Worm (Caenorhabditis elegans) whole organism, early embryonic: ENCODE results near the gene C50B8.6.

Experiments used
- B0310.2 ChIP-seq: sonication (generic microtip); optimal IDR thresholded peaks from 2 replicates; lab custom pipeline; 2016; ENCODE audit warnings: mild to moderate bottlenecking, missing genetic modification characterization, missing compliant biosample characterization
- F13C5.2 ChIP-seq: sonication (generic microtip); optimal IDR thresholded peaks from 2 replicates; lab custom pipeline; 2017; ENCODE audit warnings: mild to moderate bottlenecking, missing genetic modification characterization, inconsistent platforms, missing compliant biosample characterization
- aly-1 ChIP-seq: sonication (generic microtip); optimal IDR thresholded peaks from 2 replicates; lab custom pipeline; 2016; ENCODE audit warnings: missing genetic modification characterization, missing compliant biosample characterization
- ama-1 ChIP-seq: fragments of 150-350 bp; optimal IDR thresholded peaks from 2 replicates; lab custom pipeline; 2014
- ceh-13 ChIP-seq: fragments of 200-800 bp; sonication (Bioruptor generic); optimal IDR thresholded peaks from 2 replicates; lab custom pipeline; 2018; ENCODE audit warnings: mild to moderate bottlenecking, missing genetic modification characterization, missing compliant biosample characterization
- ceh-36 ChIP-seq: sonication (generic microtip); optimal IDR thresholded peaks from 2 replicates; lab custom pipeline; 2016; ENCODE audit warnings: missing genetic modification characterization, inconsistent platforms, missing compliant biosample characterization
- ets-7 ChIP-seq: sonication (generic microtip); optimal IDR thresholded peaks from 2 replicates; lab custom pipeline; 2016; ENCODE audit warnings: missing genotype, missing genetic modification characterization, missing compliant biosample characterization
- flt-1 ChIP-seq: fragments of 200-800 bp; sonication (Bioruptor generic); IDR thresholded peaks from 2 replicates; pipeline ENCODE4 v1.3.6; 2022; ENCODE audit warnings: missing genetic modification characterization, missing compliant biosample characterization
- hmbx-1 ChIP-seq: sonication (generic microtip); optimal IDR thresholded peaks from 2 replicates; lab custom pipeline; 2016; ENCODE audit warnings: mild to moderate bottlenecking, missing genetic modification characterization, missing compliant biosample characterization
- hmg-4 ChIP-seq: fragments of 200-800 bp; sonication (Bioruptor generic); optimal IDR thresholded peaks from 2 replicates; lab custom pipeline; 2018; ENCODE audit warnings: mild to moderate bottlenecking, missing genetic modification characterization, missing compliant biosample characterization
- hnd-1 ChIP-seq: sonication (generic microtip); optimal IDR thresholded peaks from 2 replicates; lab custom pipeline; 2016; ENCODE audit warnings: missing genetic modification characterization, missing compliant biosample characterization
- pes-1 ChIP-seq: fragments of 200-800 bp; sonication (Bioruptor generic); IDR thresholded peaks from 2 replicates; pipeline ENCODE4 v1.3.6; 2022; ENCODE audit warnings: missing genetic modification reagents, missing genetic modification characterization, missing compliant biosample characterization
- scrt-1 ChIP-seq: fragments of 200-800 bp; sonication (Bioruptor generic); IDR thresholded peaks from 2 replicates; pipeline ENCODE4 v1.3.6; 2022; ENCODE audit warnings: missing genetic modification characterization, missing compliant biosample characterization
- sea-1 ChIP-seq: fragments of 200-800 bp; sonication (Bioruptor generic); conservative IDR thresholded peaks from 2 replicates; pipeline ENCODE4 v1.3.6; 2022; ENCODE audit warnings: missing genetic modification characterization, missing compliant biosample characterization
- tbx-11 ChIP-seq: fragments of 200-800 bp; sonication (Bioruptor generic); IDR thresholded peaks from 2 replicates; pipeline ENCODE4 v1.3.6; 2022; ENCODE audit warnings: missing genetic modification characterization, missing compliant biosample characterization
- tbx-37 ChIP-seq: fragments of 200-800 bp; sonication (Bioruptor generic); conservative IDR thresholded peaks from 2 replicates; pipeline ENCODE4 v1.3.6; 2022; ENCODE audit warnings: missing genetic modification reagents, missing genetic modification characterization, missing compliant biosample characterization
- tra-4 ChIP-seq: sonication (generic microtip); optimal IDR thresholded peaks from 2 replicates; lab custom pipeline; 2017; ENCODE audit warnings: missing genetic modification characterization, missing compliant biosample characterization

Gene C50B8.6

DNA sequence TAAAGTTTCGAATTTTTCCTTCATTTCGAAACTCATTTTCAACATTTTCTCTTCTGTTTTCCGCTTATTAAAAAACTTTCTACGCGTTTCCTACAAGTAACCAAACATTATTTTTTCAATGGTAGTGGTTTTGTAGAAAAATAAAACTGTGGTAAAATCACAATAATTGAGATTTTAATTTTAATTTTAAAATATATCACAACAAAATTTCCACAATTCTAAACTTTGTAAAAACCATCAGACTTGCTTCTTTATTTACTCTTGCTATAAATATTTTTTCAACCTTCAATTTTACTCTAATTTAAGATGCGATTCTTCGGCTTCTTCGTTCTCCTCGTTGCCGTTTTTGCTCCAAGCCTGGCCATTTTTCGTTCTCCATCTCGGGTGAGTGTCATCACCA, 9.1 kb downstream of the C50B8.6 start, which contains the start of gene F53F4.17:
F53F4.17 (plus strand) TSS at position 301 of the 400 bp plus-strand sequence.
- TF ChIP-seq tbx-37 (no peak), aly-1 (tag; lab: Kevin White, UChicago) (no peak), ets-7 (tag; lab: Kevin White, UChicago) (no peak), B0310.2 (tag; lab: Kevin White, UChicago) (no peak), ama-1 (lab: Kevin White, UChicago) (no peak), hmg-4 (GFP tag; lab: Kevin White, UChicago) (no peak), ceh-36 (tag; lab: Kevin White, UChicago) (no peak), F13C5.2 (tag; lab: Kevin White, UChicago) (no peak), pes-1 (no peak), hmbx-1 (tag; lab: Kevin White, UChicago) (no peak), tra-4 (tag; lab: Kevin White, UChicago) (no peak), ceh-13 (GFP tag; lab: Kevin White, UChicago) (no peak), flt-1 (GFP tag; lab: Robert Waterston, UW) (no peak), tbx-11 (GFP tag; lab: Robert Waterston, UW) (no peak)

DNA sequence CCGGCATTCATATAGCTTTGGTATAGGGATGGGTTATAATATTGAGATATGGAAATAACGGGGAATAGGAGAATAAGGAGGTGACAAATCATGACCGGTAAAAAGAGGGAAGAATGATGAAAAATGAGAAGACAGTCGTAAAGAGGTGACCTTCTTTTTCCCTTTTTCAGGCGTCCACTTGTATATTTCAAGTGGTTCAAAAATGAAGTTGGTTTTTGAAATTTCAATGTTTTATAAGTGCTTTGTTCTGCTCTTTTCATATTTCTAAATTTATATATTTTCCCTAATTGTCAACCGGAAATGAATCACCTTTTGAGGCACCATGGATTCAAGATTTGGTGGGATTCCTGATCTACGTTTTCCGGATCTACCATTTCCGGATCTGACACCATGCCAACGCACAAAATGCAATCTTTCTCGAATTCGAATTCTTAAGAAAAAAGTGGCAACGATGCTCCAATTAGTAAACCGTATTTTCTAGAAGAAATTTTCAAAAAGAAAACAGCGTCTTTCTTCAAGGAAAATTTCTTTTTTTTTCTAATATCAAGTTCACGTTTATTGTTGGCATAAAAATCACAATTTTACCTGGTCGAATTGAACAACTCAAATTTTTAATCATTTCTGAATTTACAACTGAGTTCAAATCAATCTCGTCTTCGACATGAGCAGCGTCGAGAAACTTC, 10.9 kb downstream of the C50B8.6 start, which contains the start of the genes F53F4.2 and F53F4.18:
F53F4.2 (minus strand) TSS at position 101 of the 683 bp plus-strand sequence.
F53F4.18 (plus strand) TSS at position 633 of the 683 bp plus-strand sequence.
- no peak for TF ChIP-seq flt-1 (GFP tag; lab: Robert Waterston, UW)
- TF ChIP-seq ceh-36 (tag; lab: Kevin White, UChicago) = no peak

DNA sequence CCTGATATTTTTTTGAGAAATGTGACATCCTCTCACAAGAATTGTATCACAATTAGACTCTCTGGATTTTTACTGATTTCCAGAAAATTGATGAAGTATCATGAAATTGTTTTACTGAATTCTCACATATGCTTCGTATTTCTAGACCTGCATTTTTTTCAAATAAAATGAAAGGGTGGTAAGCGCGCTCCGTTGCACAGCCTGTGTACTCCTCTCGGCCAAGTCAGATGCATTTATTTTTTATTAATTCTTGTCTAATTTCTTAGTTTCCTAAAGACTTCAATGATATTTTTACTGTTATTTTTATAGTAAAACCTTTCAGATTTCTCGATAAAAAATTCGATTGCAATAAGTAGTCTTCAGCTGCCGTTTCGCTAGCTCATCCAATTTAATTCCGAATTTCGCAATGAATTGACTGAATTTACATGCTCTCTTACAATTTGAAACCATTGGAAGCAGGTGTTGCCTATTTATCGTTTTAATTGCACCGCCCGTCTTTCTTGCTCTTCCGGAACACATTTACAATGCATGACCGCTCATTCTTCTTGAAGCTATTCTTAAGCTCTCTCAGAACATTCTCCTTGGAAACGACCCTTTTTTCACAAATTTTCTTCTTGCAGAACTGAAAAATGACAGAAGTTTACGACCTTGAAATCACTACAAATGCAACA, 12.9 kb downstream of the C50B8.6 start, which contains the start of gene tbcb-1:
tbcb-1 (plus strand) TSS at position 621 of the 671 bp plus-strand sequence.
- TF ChIP-seq ama-1 (lab: Kevin White, UChicago) (no peak), tbx-37 (no peak), scrt-1 (GFP tag; lab: Robert Waterston, UW) (no peak), ets-7 (tag; lab: Kevin White, UChicago) (no peak), pes-1 (no peak), F13C5.2 (tag; lab: Kevin White, UChicago) (no peak), tra-4 (tag; lab: Kevin White, UChicago) (no peak), hmg-4 (GFP tag; lab: Kevin White, UChicago) (no peak), aly-1 (tag; lab: Kevin White, UChicago) (no peak), B0310.2 (tag; lab: Kevin White, UChicago) (no peak), ceh-36 (tag; lab: Kevin White, UChicago) (no peak), hmbx-1 (tag; lab: Kevin White, UChicago) (no peak), ceh-13 (GFP tag; lab: Kevin White, UChicago) (no peak), tbx-11 (GFP tag; lab: Robert Waterston, UW) (no peak)

DNA sequence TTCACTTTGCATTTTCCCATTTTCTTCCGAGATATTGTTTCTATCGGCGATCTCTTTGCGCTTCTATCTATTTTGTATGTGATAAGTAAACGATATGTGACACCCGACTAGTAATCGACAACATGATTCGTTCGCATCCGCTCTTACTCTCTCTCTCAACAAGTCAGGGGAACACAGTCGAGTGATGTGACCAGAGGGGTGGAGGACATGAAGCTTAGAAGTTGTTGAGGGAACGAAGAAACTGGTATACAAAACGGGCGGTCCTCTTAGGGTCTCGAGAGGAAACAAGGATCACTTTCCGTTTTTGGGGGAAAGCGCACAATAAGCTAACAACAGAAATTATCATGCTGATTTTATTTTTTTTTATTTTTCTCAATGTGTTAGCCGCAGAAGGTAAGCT, 14.3 kb downstream of the C50B8.6 start, which contains the start of gene F53F4.4:
F53F4.4 (plus strand) TSS at position 301 of the 400 bp plus-strand sequence.
- TF ChIP-seq hnd-1 (tag; lab: Kevin White, UChicago) = no peak
- no peak for TF ChIP-seq B0310.2 (tag; lab: Kevin White, UChicago)
- no peak for TF ChIP-seq hmbx-1 (tag; lab: Kevin White, UChicago)
- no peak for TF ChIP-seq tra-4 (tag; lab: Kevin White, UChicago)
- no peak for TF ChIP-seq ets-7 (tag; lab: Kevin White, UChicago)
- no peak for TF ChIP-seq scrt-1 (GFP tag; lab: Robert Waterston, UW)
- no peak for TF ChIP-seq ceh-13 (GFP tag; lab: Kevin White, UChicago)
- no peak for TF ChIP-seq aly-1 (tag; lab: Kevin White, UChicago)
- TF ChIP-seq tbx-37 = no peak
- TF ChIP-seq ama-1 (lab: Kevin White, UChicago) = no peak
- no peak for TF ChIP-seq flt-1 (GFP tag; lab: Robert Waterston, UW)
- TF ChIP-seq sea-1 = no peak
- TF ChIP-seq F13C5.2 (tag; lab: Kevin White, UChicago) = no peak
- no peak for TF ChIP-seq pes-1
- no peak for TF ChIP-seq ceh-36 (tag; lab: Kevin White, UChicago)
- TF ChIP-seq tbx-11 (GFP tag; lab: Robert Waterston, UW) = no peak
- no peak for TF ChIP-seq hmg-4 (GFP tag; lab: Kevin White, UChicago)

DNA sequence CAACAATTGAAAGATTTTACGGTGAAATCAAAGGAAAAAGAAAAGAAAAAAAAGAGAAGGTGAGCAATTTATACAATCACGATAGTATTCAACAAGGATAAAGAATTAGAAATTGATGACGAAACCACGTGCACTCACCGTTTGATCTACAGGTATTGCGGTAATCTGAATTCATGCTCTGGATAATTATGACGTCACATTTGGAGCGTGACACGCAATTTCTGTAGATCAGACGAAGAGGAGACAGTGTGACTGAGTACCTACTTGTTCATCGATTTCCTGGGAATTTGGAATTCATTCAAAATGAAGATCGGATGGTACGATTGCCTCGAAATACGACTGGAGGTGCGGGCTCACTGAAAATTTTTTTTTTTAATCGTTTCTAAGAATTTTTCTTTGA, 19.6 kb downstream of the C50B8.6 start:
- TF ChIP-seq scrt-1 (GFP tag; lab: Robert Waterston, UW) (no peak), hmbx-1 (tag; lab: Kevin White, UChicago) (no peak), ceh-13 (GFP tag; lab: Kevin White, UChicago) (no peak), tbx-11 (GFP tag; lab: Robert Waterston, UW) (no peak), flt-1 (GFP tag; lab: Robert Waterston, UW) (no peak), ceh-36 (tag; lab: Kevin White, UChicago) (no peak), aly-1 (tag; lab: Kevin White, UChicago) (no peak), pes-1 (no peak), ets-7 (tag; lab: Kevin White, UChicago) (no peak), tbx-37 (no peak), hnd-1 (tag; lab: Kevin White, UChicago) (no peak), F13C5.2 (tag; lab: Kevin White, UChicago) (no peak), tra-4 (tag; lab: Kevin White, UChicago) (no peak), hmg-4 (GFP tag; lab: Kevin White, UChicago) (no peak), ama-1 (lab: Kevin White, UChicago) (no peak), sea-1 (no peak), B0310.2 (tag; lab: Kevin White, UChicago) (no peak)

DNA sequence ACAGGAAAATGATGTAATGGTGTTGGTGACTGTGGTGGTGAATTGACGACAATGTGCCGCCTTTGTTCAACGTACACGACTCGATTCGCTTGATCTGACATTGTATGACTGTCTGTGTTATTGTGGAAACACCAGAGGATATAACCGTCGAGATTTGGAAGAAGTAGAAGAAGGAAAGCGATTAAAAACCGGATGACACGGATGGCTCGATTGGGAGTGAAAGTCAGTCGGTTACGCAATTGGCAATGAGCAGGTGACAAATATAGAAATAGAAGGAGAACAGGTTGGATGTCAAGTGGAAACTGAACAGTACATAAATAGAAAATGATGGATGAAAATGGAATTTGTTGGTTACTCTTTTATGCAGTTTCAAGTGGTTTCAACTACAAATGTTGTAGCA, 22.1 kb downstream of the C50B8.6 start, which contains the start of gene rdy-2:
rdy-2 (minus strand) TSS at position 101 of the 400 bp plus-strand sequence.
- TF ChIP-seq hmg-4 (GFP tag; lab: Kevin White, UChicago) = no peak
- no peak for TF ChIP-seq pes-1
- no peak for TF ChIP-seq ceh-36 (tag; lab: Kevin White, UChicago)
- no peak for TF ChIP-seq B0310.2 (tag; lab: Kevin White, UChicago)
- no peak for TF ChIP-seq tra-4 (tag; lab: Kevin White, UChicago)
- no peak for TF ChIP-seq hnd-1 (tag; lab: Kevin White, UChicago)
- no peak for TF ChIP-seq hmbx-1 (tag; lab: Kevin White, UChicago)
- no peak for TF ChIP-seq ama-1 (lab: Kevin White, UChicago)
- no peak for TF ChIP-seq F13C5.2 (tag; lab: Kevin White, UChicago)
- TF ChIP-seq sea-1 = no peak
- no peak for TF ChIP-seq scrt-1 (GFP tag; lab: Robert Waterston, UW)
- TF ChIP-seq tbx-11 (GFP tag; lab: Robert Waterston, UW) = no peak
- TF ChIP-seq tbx-37 = no peak
- no peak for TF ChIP-seq aly-1 (tag; lab: Kevin White, UChicago)
- TF ChIP-seq ets-7 (tag; lab: Kevin White, UChicago) = no peak
- TF ChIP-seq flt-1 (GFP tag; lab: Robert Waterston, UW) = no peak
- no peak for TF ChIP-seq ceh-13 (GFP tag; lab: Kevin White, UChicago)
